Fruit fly (Drosophila melanogaster) whole organism, prepupa: ENCODE data around the gene heph.

ENCODE experiments used
- CG1621 ChIP-seq: fragments of 200-800 bp; sonication (Bioruptor generic); optimal IDR thresholded peaks from 3 replicates; lab custom pipeline; 2018; ENCODE audit warnings: missing biosample characterization, mild to moderate bottlenecking, missing genetic modification characterization
- CG8119 ChIP-seq: fragments of 200-800 bp; sonication (Bioruptor generic); IDR thresholded peaks from 3 replicates; pipeline ENCODE4 v1.3.6; 2022; ENCODE audit warnings: missing biosample characterization, missing genetic modification characterization
- CG8319 ChIP-seq: fragments of 200-800 bp; sonication (Bioruptor generic); optimal IDR thresholded peaks from 3 replicates; lab custom pipeline; 2016; ENCODE audit warnings: missing biosample characterization, missing genetic modification characterization
- Eip78C ChIP-seq: fragments of 200-800 bp; sonication (Bioruptor generic); peaks from one replicate; lab custom pipeline; 2016; ENCODE audit warnings: missing biosample characterization, missing genetic modification characterization
- Sox15 ChIP-seq: fragments of 200-800 bp; sonication (Bioruptor generic); optimal IDR thresholded peaks from 3 replicates; lab custom pipeline; 2016; ENCODE audit warnings: missing biosample characterization, missing genetic modification characterization
- achi ChIP-seq: fragments of 200-800 bp; sonication (Bioruptor generic); optimal IDR thresholded peaks from 3 replicates; lab custom pipeline; 2016; ENCODE audit warnings: missing biosample characterization, missing genetic modification characterization
- cyc ChIP-seq: fragments of 200-800 bp; sonication (Bioruptor generic); optimal IDR thresholded peaks from 3 replicates; lab custom pipeline; 2016; ENCODE audit warnings: missing biosample characterization, missing genetic modification characterization
- fkh ChIP-seq: fragments of 200-800 bp; sonication (Bioruptor generic); optimal IDR thresholded peaks from 3 replicates; lab custom pipeline; 2017; ENCODE audit warnings: missing biosample characterization, mild to moderate bottlenecking, missing genetic modification characterization, moderate library complexity
- pdm3 ChIP-seq: fragments of 200-800 bp; sonication (Bioruptor generic); optimal IDR thresholded peaks from 3 replicates; lab custom pipeline; 2016; ENCODE audit warnings: missing biosample characterization, missing genetic modification characterization
- salr ChIP-seq, 2 experiments: fragments of 200-800 bp; sonication (Bioruptor generic); optimal IDR thresholded peaks; 3 replicates each; lab custom pipeline; 2016 to 2018; ENCODE audit warnings: missing biosample characterization in 2 of 2, missing genetic modification characterization in 2 of 2, mild to moderate bottlenecking in 1 of 2
- topi ChIP-seq: fragments of 200-800 bp; sonication (Bioruptor generic); optimal IDR thresholded peaks from 3 replicates; lab custom pipeline; 2016; ENCODE audit warnings: missing biosample characterization, missing genetic modification characterization

DNA sequence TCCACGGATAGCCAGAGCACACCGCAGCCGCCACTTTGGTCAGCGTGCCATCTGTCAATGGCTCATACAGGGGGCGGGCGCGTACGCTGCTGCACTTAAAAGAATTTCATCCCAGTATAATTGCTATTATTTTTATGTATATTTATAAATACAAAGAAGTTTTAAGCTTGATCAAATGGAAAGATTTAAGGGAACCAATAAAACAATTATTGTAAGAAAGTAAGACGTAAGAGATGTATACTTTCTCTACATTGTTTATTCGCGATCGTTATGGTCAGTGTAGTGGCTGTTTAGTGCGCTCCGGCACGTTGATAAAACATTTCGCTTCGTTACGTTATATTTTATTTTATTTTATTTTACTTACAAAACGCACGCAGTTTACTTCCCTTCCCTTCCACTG is 23.5 kb downstream of the heph start:
- no peak for TF ChIP-seq fkh
- peak in 1 of 2 experiments; percentile 46 for TF ChIP-seq salr (GFP tag; optimal IDR thresholded peaks at IDR 0.05; lab: Kevin White, UChicago)
- peak; percentile 94 for TF ChIP-seq Eip78C (GFP tag; lab: Kevin White, UChicago)
- TF ChIP-seq Sox15 (GFP tag; lab: Kevin White, UChicago), result peak; percentile 50
- peak; percentile 29 for TF ChIP-seq CG8319 (GFP tag; lab: Kevin White, UChicago)
- peak; percentile 35 for TF ChIP-seq cyc (GFP tag; lab: Kevin White, UChicago)
- TF ChIP-seq CG8119 (GFP tag; lab: Robert Waterston, UW), result peak; percentile 40; the same call in 1 of the 3 replicates
- peak; percentile 64 for TF ChIP-seq pdm3 (GFP tag; lab: Kevin White, UChicago)
- TF ChIP-seq CG1621 (tag; lab: Kevin White, UChicago), result peak; percentile 48
- peak; percentile 64 for TF ChIP-seq achi (GFP tag; lab: Kevin White, UChicago)
- peak; percentile 62 for TF ChIP-seq topi (GFP tag; lab: Kevin White, UChicago)
